Worm (Caenorhabditis elegans): ENCODE measurements around the gene spin-3.

Gene spin-3

DNA sequence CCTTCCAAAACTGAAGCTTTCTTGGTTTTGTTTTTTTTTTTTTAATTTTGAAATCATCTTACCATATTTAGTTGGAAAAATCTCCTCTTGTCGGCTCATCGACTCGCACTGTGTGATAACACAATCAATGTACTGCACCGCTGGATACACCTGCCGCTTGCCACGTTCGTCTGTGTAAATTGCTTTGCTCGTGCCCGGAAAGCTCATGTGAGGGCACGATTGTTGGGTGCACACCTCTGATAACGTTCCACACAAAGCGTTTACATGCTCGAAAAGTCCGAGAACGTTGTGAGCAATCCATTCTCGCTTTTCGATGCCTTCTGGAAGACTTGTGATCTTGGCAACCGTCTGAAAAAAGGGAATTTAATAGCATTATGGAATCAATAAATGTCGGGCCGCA is 24.5 kb downstream of the spin-3 start:
- no peak for TF ChIP-seq dao-5 (tag; optimal IDR thresholded peaks at IDR 0.05)
- no peak for TF ChIP-seq him-1 (tag; optimal IDR thresholded peaks at IDR 0.05)
- TF ChIP-seq W03F9.2 (tag; optimal IDR thresholded peaks at IDR 0.05) = no peak

- no peak for TF ChIP-seq him-1 (tag; optimal IDR thresholded peaks at IDR 0.05)
- no peak for TF ChIP-seq W03F9.2 (tag; optimal IDR thresholded peaks at IDR 0.05)
- TF ChIP-seq dao-5 (tag; optimal IDR thresholded peaks at IDR 0.05) = no peak
These were observed 25.7 kb downstream of the spin-3 start for ce11 chrX:13155730-13156129.

DNA sequence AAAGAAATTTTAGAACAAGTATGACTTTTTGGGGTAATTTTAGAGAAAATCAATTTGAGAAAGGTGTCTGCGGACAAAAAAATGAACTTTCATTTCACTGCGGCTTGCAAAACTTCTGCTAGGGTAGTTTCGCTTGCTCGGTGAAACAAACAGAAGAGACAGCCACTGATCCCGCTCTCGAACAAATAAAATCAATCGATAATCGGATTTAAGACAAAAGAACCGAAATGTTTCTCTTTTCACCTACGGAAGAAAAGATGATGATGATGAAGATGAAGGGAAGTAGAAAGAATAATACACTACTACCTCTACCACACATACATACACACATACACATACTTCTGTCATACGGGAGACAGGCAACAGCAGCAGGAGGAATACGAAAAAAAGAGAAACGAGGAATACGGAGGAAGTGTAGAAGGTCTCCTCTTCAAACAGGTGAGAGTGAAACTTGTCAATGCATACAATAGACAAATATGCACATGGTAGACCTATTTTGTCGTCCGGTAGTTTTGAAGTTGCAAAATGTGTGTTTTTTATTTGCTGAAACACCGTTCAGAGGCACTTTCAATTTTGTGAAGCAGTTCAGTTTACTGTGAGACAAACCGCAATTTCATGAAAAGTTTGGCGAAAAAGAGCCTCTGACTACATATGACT is 27.2 kb downstream of the spin-3 start:
- TF ChIP-seq him-1 (tag; optimal IDR thresholded peaks at IDR 0.05) (no peak), W03F9.2 (tag; optimal IDR thresholded peaks at IDR 0.05) (no peak), dao-5 (tag; optimal IDR thresholded peaks at IDR 0.05) (no peak)

ce11 chrX:13158487-13158886 is 28.4 kb downstream of the spin-3 start:
- TF ChIP-seq dao-5 (tag; optimal IDR thresholded peaks at IDR 0.05) (no peak), W03F9.2 (tag; optimal IDR thresholded peaks at IDR 0.05) (no peak), him-1 (tag; optimal IDR thresholded peaks at IDR 0.05) (no peak)

DNA sequence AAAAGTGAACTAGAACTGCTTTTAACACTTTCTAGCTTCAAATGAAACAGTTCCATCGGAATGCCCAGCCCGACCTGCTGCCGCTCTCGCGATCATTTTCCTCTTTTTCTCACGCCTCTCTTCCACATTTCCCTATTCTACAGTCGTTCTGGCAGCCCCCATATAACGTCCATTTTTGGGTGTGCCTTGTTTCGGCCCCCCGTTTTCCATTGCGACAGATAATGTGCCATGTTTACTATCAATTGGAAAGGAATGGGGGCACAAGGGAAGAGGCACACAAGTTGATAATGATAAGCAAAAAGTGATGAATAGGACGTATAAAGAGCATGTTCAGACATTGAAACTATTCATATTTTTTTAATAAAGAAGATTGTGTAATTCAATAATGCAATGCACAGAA is 29.0 kb downstream of the spin-3 start:
- TF ChIP-seq dao-5 (tag; optimal IDR thresholded peaks at IDR 0.05) = no peak
- TF ChIP-seq him-1 (tag; optimal IDR thresholded peaks at IDR 0.05) = no peak
- TF ChIP-seq W03F9.2 (tag; optimal IDR thresholded peaks at IDR 0.05) = no peak

DNA sequence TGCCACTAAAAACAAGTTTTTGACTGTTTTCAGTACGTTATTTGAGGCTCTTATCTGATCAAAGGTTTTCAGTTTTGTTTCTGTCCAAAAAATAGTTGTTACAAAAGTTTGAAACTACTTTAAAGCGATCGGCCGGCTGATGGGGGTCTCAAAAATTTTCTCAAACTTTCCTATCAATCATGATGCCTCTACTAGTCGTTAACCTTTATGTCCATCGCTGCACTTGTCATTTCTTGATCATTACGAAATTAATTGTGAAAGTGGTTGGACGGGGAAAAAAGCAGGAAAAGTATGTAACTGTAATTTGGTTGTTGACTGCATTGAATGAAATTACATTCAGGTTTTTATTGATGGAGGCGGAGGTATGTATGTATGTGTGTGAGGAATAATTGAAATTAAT is 29.8 kb downstream of the spin-3 start:
- TF ChIP-seq dao-5 (tag; optimal IDR thresholded peaks at IDR 0.05) = no peak
- no peak for TF ChIP-seq W03F9.2 (tag; optimal IDR thresholded peaks at IDR 0.05)
- no peak for TF ChIP-seq him-1 (tag; optimal IDR thresholded peaks at IDR 0.05)

DNA sequence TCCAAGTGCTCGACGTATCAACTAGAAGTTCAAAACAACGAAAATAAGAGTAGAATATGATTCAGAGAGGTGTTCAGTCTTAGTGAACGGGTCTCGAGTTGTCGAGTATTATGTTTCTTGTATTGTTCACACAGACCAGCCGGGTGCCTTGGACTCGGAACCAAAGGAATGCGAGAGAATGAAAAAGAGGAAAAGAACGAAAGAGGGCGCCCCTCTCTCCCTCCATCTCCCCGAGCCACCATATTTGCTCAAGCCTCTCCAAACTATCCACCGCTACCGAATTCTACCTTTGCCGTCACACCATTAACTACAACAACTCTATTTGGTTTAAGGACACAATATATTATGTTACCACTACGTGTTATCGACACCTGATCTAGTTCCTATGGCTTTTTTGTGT is 31.7 kb downstream of the spin-3 start:
- TF ChIP-seq W03F9.2 (tag; optimal IDR thresholded peaks at IDR 0.05) (no peak), dao-5 (tag; optimal IDR thresholded peaks at IDR 0.05) (no peak), him-1 (tag; optimal IDR thresholded peaks at IDR 0.05) (no peak)

DNA sequence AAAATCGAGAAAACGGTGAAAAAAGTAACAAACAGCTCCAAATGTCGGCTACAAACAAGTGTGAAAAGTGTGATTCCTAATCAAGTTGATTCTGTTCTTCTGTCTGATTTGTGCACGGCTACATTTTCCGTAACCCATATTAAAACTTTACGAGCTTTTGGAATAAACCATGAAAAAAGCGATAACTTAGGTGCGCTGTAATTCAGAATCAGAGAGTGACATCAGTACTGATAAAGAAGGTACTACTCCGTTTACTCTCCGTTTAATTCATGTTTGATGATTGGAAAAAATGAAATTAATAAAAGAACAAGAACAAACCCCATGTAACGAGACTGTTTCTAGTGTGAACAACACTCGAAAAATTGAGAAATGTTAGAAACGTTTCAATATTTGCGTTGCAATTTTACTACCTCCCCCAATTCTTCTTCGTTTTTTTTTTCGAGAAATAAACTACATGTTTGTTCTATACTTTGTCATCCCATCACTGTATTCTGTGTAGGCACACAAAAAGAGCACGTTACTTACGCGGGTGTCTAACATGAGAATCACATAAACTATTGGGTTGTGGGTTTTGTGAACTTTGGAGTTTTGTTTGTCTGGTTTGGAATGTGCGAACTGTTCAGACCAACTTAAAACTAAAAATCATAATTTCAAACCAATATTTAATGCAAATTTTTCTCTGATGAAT is 32.4 kb downstream of the spin-3 start:
- TF ChIP-seq dao-5 (tag; optimal IDR thresholded peaks at IDR 0.05) (no peak), W03F9.2 (tag; optimal IDR thresholded peaks at IDR 0.05) (no peak), him-1 (tag; optimal IDR thresholded peaks at IDR 0.05) (no peak)

DNA sequence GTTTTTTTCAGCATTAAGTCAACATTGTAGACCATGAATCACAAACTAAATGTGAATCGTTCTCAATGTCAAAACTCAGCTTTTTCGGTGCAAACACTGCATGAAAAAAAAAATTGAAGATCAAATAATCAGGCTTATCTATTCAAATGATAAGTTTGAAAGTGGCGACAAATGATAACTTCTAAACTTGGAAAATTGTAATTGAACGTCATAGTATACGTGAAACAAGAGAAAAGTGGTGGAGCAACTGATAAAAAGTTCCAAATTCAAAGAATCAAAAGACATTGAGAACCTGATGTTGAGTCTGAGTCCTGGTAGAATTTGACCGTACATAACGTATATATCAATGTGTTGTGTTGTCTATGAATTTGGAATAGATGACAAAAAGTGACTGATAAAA is 33.1 kb downstream of the spin-3 start:
- TF ChIP-seq dao-5 (tag; optimal IDR thresholded peaks at IDR 0.05) (no peak), him-1 (tag; optimal IDR thresholded peaks at IDR 0.05) (no peak), W03F9.2 (tag; optimal IDR thresholded peaks at IDR 0.05) (no peak)

ce11 chrX:13164301-13164700 is 34.3 kb downstream of the spin-3 start:
- TF ChIP-seq him-1 (tag; optimal IDR thresholded peaks at IDR 0.05) (no peak), W03F9.2 (tag; optimal IDR thresholded peaks at IDR 0.05) (no peak)

- TF ChIP-seq him-1 (tag; optimal IDR thresholded peaks at IDR 0.05) (no peak), dao-5 (tag; optimal IDR thresholded peaks at IDR 0.05) (no peak), W03F9.2 (tag; optimal IDR thresholded peaks at IDR 0.05) (no peak)
These were observed 35.6 kb downstream of the spin-3 start for ce11 chrX:13165686-13166085.

ce11 chrX:13169133-13169532 is 39.1 kb downstream of the spin-3 start:
- TF ChIP-seq him-1 (tag; optimal IDR thresholded peaks at IDR 0.05) (no peak), dao-5 (tag; optimal IDR thresholded peaks at IDR 0.05) (no peak), W03F9.2 (tag; optimal IDR thresholded peaks at IDR 0.05) (no peak)

DNA sequence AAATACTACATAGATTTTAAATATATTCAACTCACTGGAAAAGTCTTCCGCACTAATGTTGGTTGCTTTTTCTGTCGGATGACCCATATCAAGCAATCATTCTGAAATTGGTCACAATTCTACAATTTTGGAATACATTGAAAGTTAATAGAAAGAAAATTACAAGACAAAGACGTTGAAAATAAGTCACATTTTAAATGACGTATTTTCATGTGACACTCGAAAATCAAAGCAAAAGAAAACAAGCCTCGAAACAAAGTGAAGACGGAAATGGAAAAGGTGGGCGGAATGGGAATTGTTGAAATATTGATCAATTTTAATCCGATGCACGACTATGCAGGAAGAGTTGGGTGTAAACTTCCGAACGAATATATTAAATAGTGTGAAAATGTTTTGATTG is 39.9 kb downstream of the spin-3 start, which contains the start of gene mob-2:
Gene mob-2, minus strand, starts transcription at position 101 of the 400 bp plus-strand sequence.
- TF ChIP-seq him-1 (tag; optimal IDR thresholded peaks at IDR 0.05) = no peak
- TF ChIP-seq W03F9.2 (tag; optimal IDR thresholded peaks at IDR 0.05) = no peak
- TF ChIP-seq dao-5 (tag; optimal IDR thresholded peaks at IDR 0.05) = no peak

- TF ChIP-seq him-1 (tag; optimal IDR thresholded peaks at IDR 0.05) = no peak
- TF ChIP-seq dao-5 (tag; optimal IDR thresholded peaks at IDR 0.05) = no peak
- no peak for TF ChIP-seq W03F9.2 (tag; optimal IDR thresholded peaks at IDR 0.05)
These were observed 40.8 kb downstream of the spin-3 start for ce11 chrX:13170804-13171203.

- TF ChIP-seq him-1 (tag; optimal IDR thresholded peaks at IDR 0.05) = peak; percentile 65
- TF ChIP-seq W03F9.2 (tag; optimal IDR thresholded peaks at IDR 0.05) = no peak
These were observed 41.2 kb downstream of the spin-3 start for ce11 chrX:13171206-13171605.
